Worm (Caenorhabditis elegans) whole organism, L4 larva: ENCODE measurements around the gene nhr-9.

ENCODE experiments used
- D1046.2 ChIP-seq: fragments of 200-800 bp; sonication (Bioruptor generic); IDR thresholded peaks from 2 replicates; pipeline ENCODE4 v1.3.6; 2022; ENCODE audit warnings: missing genetic modification characterization, missing compliant biosample characterization
- T20F7.1 ChIP-seq: fragments of 200-800 bp; sonication (Bioruptor generic); optimal IDR thresholded peaks from 2 replicates; lab custom pipeline; 2018; ENCODE audit warnings: mild to moderate bottlenecking, missing genetic modification characterization, missing compliant biosample characterization
- T26A8.4 ChIP-seq: fragments of 200-800 bp; sonication (Bioruptor generic); IDR thresholded peaks from 2 replicates; pipeline ENCODE4 v1.3.6; 2022; ENCODE audit warnings: missing genetic modification characterization, missing compliant biosample characterization
- Y5F2A.4 ChIP-seq: fragments of 200-800 bp; sonication (Bioruptor generic); optimal IDR thresholded peaks from 2 replicates; lab custom pipeline; 2018; ENCODE audit warnings: mild to moderate bottlenecking, missing genetic modification characterization, missing compliant biosample characterization
- Y75B8A.6 ChIP-seq: fragments of 200-800 bp; sonication (Bioruptor generic); IDR thresholded peaks from 2 replicates; pipeline ENCODE4 v1.3.6; 2022; ENCODE audit warnings: missing genetic modification reagents, missing genetic modification characterization, missing compliant biosample characterization
- ceh-62 ChIP-seq: sonication (generic microtip); optimal IDR thresholded peaks from 2 replicates; lab custom pipeline; 2017; ENCODE audit warnings: missing biosample characterization, missing genetic modification characterization
- cey-2 ChIP-seq: sonication (generic microtip); optimal IDR thresholded peaks from 3 replicates; lab custom pipeline; 2017; ENCODE audit warnings: missing genetic modification characterization, mild to moderate bottlenecking, missing compliant biosample characterization, antibody characterized with exemption, borderline replicate concordance; ENCODE audit not compliant: insufficient read depth
- daf-16 ChIP-seq, 3 experiments: sonication (generic microtip); optimal IDR thresholded peaks; 2 replicates each; lab custom pipeline; 2016 to 2017; ENCODE audit warnings: missing genetic modification characterization in 3 of 3, missing genetic modification reagents in 3 of 3, mild to moderate bottlenecking in 2 of 3, missing compliant biosample characterization in 2 of 3, missing biosample characterization in 1 of 3, moderate library complexity in 1 of 3
- dmd-6 ChIP-seq: fragments of 200-800 bp; sonication (Bioruptor generic); IDR thresholded peaks from 2 replicates; pipeline ENCODE4 v1.3.6; 2022; ENCODE audit warnings: missing genetic modification reagents, missing genetic modification characterization, missing compliant biosample characterization
- dmd-8 ChIP-seq: fragments of 200-800 bp; sonication (Bioruptor generic); IDR thresholded peaks from 2 replicates; pipeline ENCODE4 v1.3.6; 2022; ENCODE audit warnings: missing genetic modification characterization, missing compliant biosample characterization
- dpl-1 ChIP-seq: fragments of 150-350 bp; optimal IDR thresholded peaks from 2 replicates; lab custom pipeline; 2014; ENCODE audit warnings: missing biosample characterization, missing genetic modification reagents, missing genetic modification characterization
- dve-1 ChIP-seq: sonication (generic microtip); optimal IDR thresholded peaks from 2 replicates; lab custom pipeline; 2017; ENCODE audit warnings: antibody characterized with exemption, mild to moderate bottlenecking, missing genetic modification characterization, missing compliant biosample characterization; ENCODE audit not compliant: insufficient read depth
- egl-43 ChIP-seq: fragments of 200-800 bp; sonication (Bioruptor generic); IDR thresholded peaks from 2 replicates; pipeline ENCODE4 v1.3.6; 2022; ENCODE audit warnings: missing genetic modification reagents, missing genetic modification characterization, missing compliant biosample characterization
- hlh-11 ChIP-seq: fragments of 200-800 bp; sonication (Bioruptor generic); optimal IDR thresholded peaks from 2 replicates; lab custom pipeline; 2018; ENCODE audit warnings: mild to moderate bottlenecking, missing genetic modification characterization, missing compliant biosample characterization
- hlh-30 ChIP-seq: sonication (generic microtip); optimal IDR thresholded peaks from 2 replicates; lab custom pipeline; 2017; ENCODE audit warnings: antibody characterized with exemption, mild to moderate bottlenecking, missing genetic modification characterization, missing compliant biosample characterization; ENCODE audit not compliant: insufficient read depth
- hmg-1.1 ChIP-seq: fragments of 200-800 bp; sonication (Bioruptor generic); IDR thresholded peaks from 2 replicates; pipeline ENCODE4 v1.3.6; 2022; ENCODE audit warnings: missing genetic modification reagents, missing genetic modification characterization, missing compliant biosample characterization
- jun-1 ChIP-seq: fragments of 150-350 bp; optimal IDR thresholded peaks from 2 replicates; lab custom pipeline; 2014; ENCODE audit warnings: missing biosample characterization, missing genetic modification reagents, missing genetic modification characterization
- lim-7 ChIP-seq: fragments of 200-800 bp; sonication (Bioruptor generic); IDR thresholded peaks from 2 replicates; pipeline ENCODE4 v1.3.6; 2022; ENCODE audit warnings: missing genetic modification characterization, missing compliant biosample characterization
- lin-38 ChIP-seq: fragments of 200-800 bp; sonication (Bioruptor generic); IDR thresholded peaks from 2 replicates; pipeline ENCODE4 v1.3.6; 2022; ENCODE audit warnings: missing genetic modification reagents, missing genetic modification characterization, missing compliant biosample characterization
- lsy-2 ChIP-seq, 2 experiments: fragments of 150-350 bp in 1 of 2; sonication (generic microtip) in 1 of 2; optimal IDR thresholded peaks; 2 replicates each; lab custom pipeline; 2014 to 2017; ENCODE audit warnings: missing biosample characterization in 2 of 2, missing genetic modification characterization in 2 of 2
- madf-5 ChIP-seq, 2 experiments: fragments of 200-800 bp; sonication (Bioruptor generic); IDR thresholded peaks; 2 replicates each; pipeline ENCODE4 v1.3.6; 2022; ENCODE audit warnings: missing compliant biosample characterization in 2 of 2, missing genetic modification characterization in 2 of 2
- madf-9 ChIP-seq: fragments of 200-800 bp; sonication (Bioruptor generic); conservative IDR thresholded peaks from 2 replicates; pipeline ENCODE4 v1.3.6; 2022; ENCODE audit warnings: missing genetic modification reagents, missing genetic modification characterization, missing compliant biosample characterization
- mdt-29 ChIP-seq: fragments of 200-800 bp; sonication (Bioruptor generic); IDR thresholded peaks from 2 replicates; pipeline ENCODE4 v1.3.6; 2022; ENCODE audit warnings: missing genetic modification reagents, missing genetic modification characterization, missing compliant biosample characterization
- mes-2 ChIP-seq: sonication (generic microtip); optimal IDR thresholded peaks from 2 replicates; lab custom pipeline; 2016; ENCODE audit warnings: missing genotype, mild to moderate bottlenecking, missing genetic modification characterization, missing compliant biosample characterization; ENCODE audit not compliant: poor library complexity, severe bottlenecking
- nhr-10 ChIP-seq: fragments of 150-350 bp; optimal IDR thresholded peaks from 2 replicates; lab custom pipeline; 2014; ENCODE audit warnings: missing biosample characterization, missing genetic modification characterization
- nhr-111 ChIP-seq: fragments of 200-800 bp; sonication (Bioruptor generic); optimal IDR thresholded peaks from 2 replicates; lab custom pipeline; 2018; ENCODE audit warnings: mild to moderate bottlenecking, missing genetic modification characterization, missing compliant biosample characterization
- nhr-28 ChIP-seq: fragments of 150-350 bp; optimal IDR thresholded peaks from 2 replicates; lab custom pipeline; 2014; ENCODE audit warnings: missing biosample characterization, missing genetic modification characterization
- nhr-41 ChIP-seq: fragments of 200-800 bp; sonication (Bioruptor generic); IDR thresholded peaks from 2 replicates; pipeline ENCODE4 v1.3.6; 2022; ENCODE audit warnings: missing genetic modification reagents, missing genetic modification characterization, missing compliant biosample characterization
- nhr-6 ChIP-seq: fragments of 150-350 bp; optimal IDR thresholded peaks from 2 replicates; lab custom pipeline; 2014; ENCODE audit warnings: missing biosample characterization, missing genetic modification characterization
- pha-4 ChIP-seq, 2 experiments: fragments of 150-350 bp in 1 of 2; fragments of 200-800 bp in 1 of 2; sonication (Bioruptor generic) in 1 of 2; IDR thresholded peaks in 1 of 2; optimal IDR thresholded peaks in 1 of 2; 2 replicates each; pipeline versions ENCODE4 v1.3.6 to Lab custom; 2014 to 2022; ENCODE audit warnings: missing genetic modification characterization in 2 of 2, missing genetic modification reagents in 2 of 2, missing biosample characterization in 1 of 2, missing compliant biosample characterization in 1 of 2
- rbr-2 ChIP-seq: sonication (generic microtip); optimal IDR thresholded peaks from 2 replicates; lab custom pipeline; 2016; ENCODE audit warnings: missing genotype, missing genetic modification characterization, missing compliant biosample characterization
- sdz-12 ChIP-seq: fragments of 200-800 bp; sonication (Bioruptor generic); optimal IDR thresholded peaks from 2 replicates; lab custom pipeline; 2018; ENCODE audit warnings: mild to moderate bottlenecking, missing genetic modification characterization, missing compliant biosample characterization
- skn-1 ChIP-seq: fragments of 150-350 bp; optimal IDR thresholded peaks from 2 replicates; lab custom pipeline; 2014; ENCODE audit warnings: missing biosample characterization, missing genetic modification characterization
- snpc-1.2 ChIP-seq: fragments of 200-800 bp; sonication (Bioruptor generic); IDR thresholded peaks from 2 replicates; pipeline ENCODE4 v1.3.6; 2022; ENCODE audit warnings: missing genetic modification reagents, missing genetic modification characterization, missing compliant biosample characterization
- unc-39 ChIP-seq: sonication (generic microtip); optimal IDR thresholded peaks from 2 replicates; lab custom pipeline; 2017; ENCODE audit warnings: missing biosample characterization, missing genetic modification characterization
- unc-62 ChIP-seq, 3 experiments: fragments of 150-350 bp in 1 of 3; sonication (generic microtip); optimal IDR thresholded peaks in 2 of 3; peaks in 1 of 3; 1 replicate in 1 of 3; 2 replicates in 2 of 3; lab custom pipeline; 2014 to 2017; ENCODE audit warnings: missing biosample characterization in 3 of 3, missing genetic modification characterization in 3 of 3, missing genetic modification reagents in 3 of 3, missing genotype in 1 of 3
- vab-7 ChIP-seq: fragments of 200-800 bp; sonication (Bioruptor generic); IDR thresholded peaks from 2 replicates; pipeline ENCODE4 v1.3.6; 2022; ENCODE audit warnings: missing genetic modification reagents, missing genetic modification characterization, missing compliant biosample characterization
- zfp-2 ChIP-seq: sonication (generic microtip); optimal IDR thresholded peaks from 2 replicates; lab custom pipeline; 2016; ENCODE audit warnings: mild to moderate bottlenecking, missing genetic modification characterization, missing compliant biosample characterization
- ztf-11 ChIP-seq: fragments of 150-350 bp; optimal IDR thresholded peaks from 2 replicates; lab custom pipeline; 2014; ENCODE audit warnings: missing biosample characterization, missing genetic modification characterization

Gene nhr-9

DNA sequence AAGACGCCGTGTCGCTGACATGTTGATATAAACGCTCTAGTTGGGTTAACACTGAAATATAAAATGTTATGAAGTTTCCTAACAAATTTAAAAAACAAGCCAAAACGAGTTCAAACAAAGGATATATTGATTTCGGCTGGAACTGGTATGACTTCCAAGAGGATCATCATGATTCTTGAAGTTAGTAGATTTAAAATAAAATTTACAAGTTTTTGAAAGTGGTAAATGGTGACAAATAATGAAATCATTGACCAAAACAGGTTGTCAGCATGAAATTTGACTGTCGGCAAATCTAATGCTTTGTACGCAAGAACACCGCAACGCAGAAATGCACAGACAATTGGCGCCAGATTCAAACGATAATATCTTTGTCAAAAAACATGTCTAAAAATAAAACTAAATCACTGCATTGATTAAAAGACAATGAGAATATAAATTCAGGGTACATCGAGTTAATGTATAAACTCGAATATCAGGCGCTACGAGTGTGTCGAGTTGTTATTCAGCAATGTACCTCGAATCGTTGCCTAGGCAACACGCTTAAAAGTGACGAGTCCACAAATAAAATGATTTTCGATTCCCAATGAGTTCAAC lies 26.6 kb upstream of the nhr-9 start, which contains the start of the genes ubc-18 and R01H2.8 (continued):
- TF ChIP-seq daf-16 (GFP tag; optimal IDR thresholded peaks at IDR 0.05; lab: Kevin White, UChicago) (no peak), daf-16 (tag; optimal IDR thresholded peaks at IDR 0.05; lab: Kevin White, UChicago) (peak; percentile 48)

ce11 chrIII:7069981-7070380 lies 25.3 kb upstream of the nhr-9 start, which contains the start of gene tmem-17:
Gene tmem-17 (plus strand): TSS chrIII:7070281.
- TF ChIP-seq egl-43, result no peak
- TF ChIP-seq ztf-11 (tag; lab: Kevin White, UChicago), result no peak
- no peak for TF ChIP-seq unc-39 (tag; lab: Kevin White, UChicago)
- TF ChIP-seq dpl-1 (GFP tag; lab: Kevin White, UChicago), result no peak
- TF ChIP-seq madf-9 (GFP tag; lab: Robert Waterston, UW), result no peak
- TF ChIP-seq dve-1 (tag; lab: Kevin White, UChicago), result no peak
- no peak for TF ChIP-seq D1046.2 (GFP tag; lab: Robert Waterston, UW)
- TF ChIP-seq, all 104 proteins: peak for 0

DNA sequence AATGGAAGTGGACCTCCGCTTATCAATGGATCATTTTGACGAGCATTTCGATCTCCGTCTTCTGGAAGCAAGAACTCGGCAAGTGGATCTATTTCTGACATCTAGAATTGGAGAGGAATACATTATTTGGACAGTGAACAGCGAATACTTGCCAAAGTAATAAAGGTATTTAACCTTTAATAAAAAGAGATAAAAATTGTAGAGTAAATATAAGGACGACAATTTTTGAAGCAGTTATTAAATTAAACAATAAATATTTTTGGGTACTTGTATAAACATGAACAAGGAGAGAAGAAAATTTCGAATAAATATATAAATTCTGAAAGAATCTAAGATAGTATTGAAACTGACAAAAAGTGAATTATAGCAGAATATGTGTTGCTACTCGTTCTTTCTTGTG lies 22.8 kb upstream of the nhr-9 start, which contains the start of gene lin-37:
Gene lin-37, minus strand, starts transcription at position 101 of the 400 bp plus-strand sequence.
- TF ChIP-seq lin-38 (GFP tag; lab: Robert Waterston, UW) (peak; percentile 44; the same call in 1 of the 2 replicates), daf-16 (GFP tag; optimal IDR thresholded peaks at IDR 0.05; lab: Kevin White, UChicago) (no peak), daf-16 (tag; optimal IDR thresholded peaks at IDR 0.05; lab: Kevin White, UChicago) (no peak)

ce11 chrIII:7073801-7074386 lies 21.4 kb upstream of the nhr-9 start, which contains the start of gene ZK418.5:
Gene ZK418.5 (minus strand): TSS chrIII:7073851.
- TF ChIP-seq dve-1 (tag; lab: Kevin White, UChicago) (no peak), Y75B8A.6 (GFP tag; lab: Robert Waterston, UW) (no peak), lsy-2 (tag; optimal IDR thresholded peaks at IDR 0.05; lab: Kevin White, UChicago) (no peak), dmd-6 (GFP tag; lab: Robert Waterston, UW) (0 out of 2 replicates have a peak, but pooled peaks have one; percentile 9), nhr-6 (tag; lab: Kevin White, UChicago) (peak; percentile 50), nhr-111 (GFP tag; lab: Kevin White, UChicago) (no peak), mes-2 (no peak), zfp-2 (no peak), nhr-10 (no peak), pha-4 (GFP tag; IDR thresholded peaks at IDR 0.05; lab: Robert Waterston, UW) (no peak), pha-4 (tag; optimal IDR thresholded peaks at IDR 0.05; lab: Kevin White, UChicago) (no peak), dmd-8 (GFP tag; lab: Robert Waterston, UW) (no peak), mdt-29 (GFP tag; lab: Robert Waterston, UW) (no peak), skn-1 (no peak), T26A8.4 (GFP tag; lab: Robert Waterston, UW) (no peak), daf-16 (GFP tag; optimal IDR thresholded peaks at IDR 0.05; lab: Kevin White, UChicago) (no peak), daf-16 (tag; optimal IDR thresholded peaks at IDR 0.05; lab: Kevin White, UChicago) (peak; percentile 12), hlh-30 (tag; lab: Kevin White, UChicago) (peak; percentile 54), lin-38 (GFP tag; lab: Robert Waterston, UW) (peak; percentile 95), lim-7 (GFP tag; lab: Robert Waterston, UW) (no peak), hlh-11 (tag; lab: Kevin White, UChicago) (no peak), ceh-62 (tag; lab: Kevin White, UChicago) (no peak), nhr-28 (tag; lab: Kevin White, UChicago) (peak; percentile 29), dpl-1 (GFP tag; lab: Kevin White, UChicago) (peak; percentile 95), Y5F2A.4 (GFP tag; lab: Kevin White, UChicago) (no peak), T20F7.1 (peak; percentile 25), snpc-1.2 (no peak), hmg-1.1 (GFP tag; lab: Robert Waterston, UW) (no peak), unc-62 (GFP tag; optimal IDR thresholded peaks at IDR 0.05 in 1 of 2; lab: Kevin White, UChicago) (peak in 1 of 2 experiments; percentile 92), unc-62 (tag; optimal IDR thresholded peaks at IDR 0.05; lab: Kevin White, UChicago) (no peak), sdz-12 (GFP tag; lab: Kevin White, UChicago) (no peak), madf-5 (GFP tag; IDR thresholded peaks at IDR 0.05; lab: Robert Waterston, UW) (no peak), nhr-41 (no peak), rbr-2 (tag; lab: Kevin White, UChicago) (peak; percentile 24), cey-2 (tag; lab: Kevin White, UChicago) (no peak), jun-1 (tag; lab: Kevin White, UChicago) (no peak), unc-39 (tag; lab: Kevin White, UChicago) (no peak), vab-7 (GFP tag; lab: Robert Waterston, UW) (no peak)
